Fruit fly (Drosophila melanogaster): ENCODE measurements around the gene dop.

The dop gene

dm6 chr3L:15580487-15580886, 14.7 kb downstream of the dop start, which contains the start of the genes mrn and CG12301 (continued):
- TF ChIP-seq Meics (GFP tag; optimal IDR thresholded peaks at IDR 0.05), result no peak
- TF ChIP-seq CG2202 (tag; optimal IDR thresholded peaks at IDR 0.05), result peak; percentile 8
- TF ChIP-seq CG12942 (GFP tag; optimal IDR thresholded peaks at IDR 0.05), result peak; percentile 51
- TF ChIP-seq pum (GFP tag; optimal IDR thresholded peaks at IDR 0.05), result peak; percentile 48
- TF ChIP-seq CG1647 (GFP tag; optimal IDR thresholded peaks at IDR 0.05), result peak; percentile 42
- TF ChIP-seq ssp (GFP tag; IDR thresholded peaks at IDR 0.05), result peak; percentile 84
- TF ChIP-seq CG12391 (tag; optimal IDR thresholded peaks at IDR 0.05), result peak; percentile 81
- TF ChIP-seq dysf (GFP tag; IDR thresholded peaks at IDR 0.05), result peak; percentile 96
- TF ChIP-seq CG11723 (GFP tag; optimal IDR thresholded peaks at IDR 0.05), result no peak
- TF ChIP-seq shn (GFP tag; optimal IDR thresholded peaks at IDR 0.05), result peak; percentile 25
- TF ChIP-seq inv (GFP tag; IDR thresholded peaks at IDR 0.05; ENCODE audit: partially characterized antibody), result peak; percentile 93
- peak; percentile 92 for TF ChIP-seq Aef1 (GFP tag; IDR thresholded peaks at IDR 0.05)
- TF ChIP-seq ttk (GFP tag; IDR thresholded peaks at IDR 0.05), result peak; percentile 71
- TF ChIP-seq CG6175 (GFP tag; IDR thresholded peaks at IDR 0.05), result peak; percentile 90
- TF ChIP-seq CG32772 (GFP tag; IDR thresholded peaks at IDR 0.05), result peak; percentile 97
- peak; percentile 33; the same call in 1 of the 2 replicates for TF ChIP-seq wor (GFP tag; IDR thresholded peaks at IDR 0.05)
- TF ChIP-seq Bteb2 (GFP tag; optimal IDR thresholded peaks at IDR 0.05), result peak; percentile 55
- TF ChIP-seq amos (GFP tag; IDR thresholded peaks at IDR 0.05; ENCODE audit: partially characterized antibody), result peak; percentile 85
- no peak; the same call in 1 of the 2 replicates for TF ChIP-seq ro (GFP tag; IDR thresholded peaks at IDR 0.05)
- peak; percentile 84 for TF ChIP-seq tna (GFP tag; IDR thresholded peaks at IDR 0.05; ENCODE audit: partially characterized antibody)
- no peak for TF ChIP-seq bigmax (GFP tag; optimal IDR thresholded peaks at IDR 0.05)
- TF ChIP-seq Mes4 (GFP tag; optimal IDR thresholded peaks at IDR 0.05), result peak; percentile 11
- TF ChIP-seq CG4820 (GFP tag; optimal IDR thresholded peaks at IDR 0.05), result peak; percentile 40
- peak; percentile 31 for TF ChIP-seq cato (GFP tag; optimal IDR thresholded peaks at IDR 0.05; ENCODE audit: borderline replicate concordance)
- TF ChIP-seq vnd (GFP tag; IDR thresholded peaks at IDR 0.05; ENCODE audit: partially characterized antibody), result peak; percentile 92
- TF ChIP-seq caup (GFP tag; optimal IDR thresholded peaks at IDR 0.05; ENCODE audit: severe bottlenecking), result no peak
- TF ChIP-seq pho (GFP tag; optimal IDR thresholded peaks at IDR 0.05), result peak; percentile 77
- TF ChIP-seq ranshi (GFP tag; IDR thresholded peaks at IDR 0.05), result peak; percentile 78
- TF ChIP-seq zen (tag; optimal IDR thresholded peaks at IDR 0.05), result peak; percentile 43
- peak; percentile 22 for TF ChIP-seq CG8944 (GFP tag; optimal IDR thresholded peaks at IDR 0.05)
- peak; percentile 62 for TF ChIP-seq chn (GFP tag; optimal IDR thresholded peaks at IDR 0.05)
- no peak for TF ChIP-seq tx (GFP tag; optimal IDR thresholded peaks at IDR 0.05)
- TF ChIP-seq CG7963 (GFP tag; IDR thresholded peaks at IDR 0.05; ENCODE audit: partially characterized antibody), result peak; percentile 77
- peak; percentile 49; the same call in 1 of the 3 replicates for TF ChIP-seq ci (GFP tag; IDR thresholded peaks at IDR 0.05)
- peak; percentile 80 for TF ChIP-seq tin (GFP tag; optimal IDR thresholded peaks at IDR 0.05)
- peak; percentile 94 for TF ChIP-seq Doc3 (GFP tag; IDR thresholded peaks at IDR 0.05; ENCODE audit: partially characterized antibody)
- no peak for TF ChIP-seq eve (GFP tag; optimal IDR thresholded peaks at IDR 0.05)
- peak; percentile 14 for TF ChIP-seq Tbp (GFP tag; optimal IDR thresholded peaks at IDR 0.05)
- TF ChIP-seq Hey (tag; optimal IDR thresholded peaks at IDR 0.05), result no peak
- TF ChIP-seq CG11560 (tag; IDR thresholded peaks at IDR 0.05), result peak; percentile 70; the same call in 2 of the 3 replicates
- peak; percentile 52 for TF ChIP-seq fu2 (GFP tag; optimal IDR thresholded peaks at IDR 0.05)
- TF ChIP-seq CG14667 (GFP tag; IDR thresholded peaks at IDR 0.05), result peak; percentile 87
- peak; percentile 97 for TF ChIP-seq CG13287 (GFP tag; IDR thresholded peaks at IDR 0.05; ENCODE audit: partially characterized antibody)
- no peak for TF ChIP-seq sc (optimal IDR thresholded peaks at IDR 0.05)
- TF ChIP-seq sc (GFP tag; optimal IDR thresholded peaks at IDR 0.05), result no peak
- peak; percentile 75; the same call in 1 of the 3 replicates for TF ChIP-seq zen2 (GFP tag; IDR thresholded peaks at IDR 0.05; ENCODE audit: partially characterized antibody)
- peak; percentile 52; the same call in 1 of the 2 replicates for TF ChIP-seq gsb (GFP tag; IDR thresholded peaks at IDR 0.05)
- no peak for TF ChIP-seq Hmx (GFP tag; optimal IDR thresholded peaks at IDR 0.05)
- no peak for TF ChIP-seq Ravus (GFP tag; IDR thresholded peaks at IDR 0.05)
- peak; percentile 65 for TF ChIP-seq ems (GFP tag; optimal IDR thresholded peaks at IDR 0.05)
- no peak for TF ChIP-seq CG10147 (GFP tag; optimal IDR thresholded peaks at IDR 0.05)

Data from whole organism, embryonic.